Worm (Caenorhabditis elegans) whole organism, L1 larva: ENCODE results near the gene act-5.

Source experiments
- aha-1 ChIP-seq: fragments of 150-350 bp; optimal IDR thresholded peaks from 2 replicates; lab custom pipeline; 2014; ENCODE audit warnings: missing biosample characterization, missing genetic modification characterization
- elt-2 ChIP-seq: sonication (generic microtip); optimal IDR thresholded peaks from 2 replicates; lab custom pipeline; 2016; ENCODE audit warnings: missing genetic modification characterization, mild to moderate bottlenecking, inconsistent platforms, missing compliant biosample characterization, missing genetic modification reagents
- elt-3 ChIP-seq, 6 experiments: fragments of 150-350 bp in 1 of 6; sonication (generic microtip); optimal IDR thresholded peaks; 2 replicates each; lab custom pipeline; 2017 to 2018; ENCODE audit warnings: missing biosample characterization in 6 of 6, missing genetic modification characterization in 6 of 6, inconsistent platforms in 1 of 6
- hpl-2 ChIP-seq: fragments of 150-350 bp; optimal IDR thresholded peaks from 2 replicates; lab custom pipeline; 2014; ENCODE audit warnings: missing biosample characterization, missing genetic modification reagents, missing genetic modification characterization
- jun-1 ChIP-seq: fragments of 150-350 bp; optimal IDR thresholded peaks from 2 replicates; lab custom pipeline; 2014; ENCODE audit warnings: missing biosample characterization, missing genetic modification reagents, missing genetic modification characterization
- lin-15B ChIP-seq: fragments of 150-350 bp; sonication (generic microtip); optimal IDR thresholded peaks from 3 replicates; lab custom pipeline; 2014; ENCODE audit warnings: missing biosample characterization, missing genetic modification characterization
- lin-39 ChIP-seq: fragments of 150-350 bp; optimal IDR thresholded peaks from 2 replicates; lab custom pipeline; 2014; ENCODE audit warnings: missing biosample characterization, missing genetic modification reagents, missing genetic modification characterization
- nhr-237 ChIP-seq: fragments of 150-350 bp; optimal IDR thresholded peaks from 2 replicates; lab custom pipeline; 2014; ENCODE audit warnings: missing biosample characterization, missing genetic modification characterization
- nhr-28 ChIP-seq: fragments of 150-350 bp; optimal IDR thresholded peaks from 2 replicates; lab custom pipeline; 2014; ENCODE audit warnings: missing biosample characterization, missing genetic modification characterization
- tbx-2 ChIP-seq: sonication (generic microtip); optimal IDR thresholded peaks from 2 replicates; lab custom pipeline; 2016; ENCODE audit warnings: missing genetic modification characterization, missing compliant biosample characterization
- unc-130 ChIP-seq: fragments of 150-350 bp; optimal IDR thresholded peaks from 2 replicates; lab custom pipeline; 2017; ENCODE audit warnings: missing biosample characterization, missing genetic modification characterization, inconsistent platforms
- unc-62 ChIP-seq: fragments of 150-350 bp; optimal IDR thresholded peaks from 2 replicates; lab custom pipeline; 2014; ENCODE audit warnings: missing biosample characterization, missing genetic modification reagents, missing genetic modification characterization
- zag-1 ChIP-seq: fragments of 150-350 bp; optimal IDR thresholded peaks from 2 replicates; lab custom pipeline; 2014; ENCODE audit warnings: missing biosample characterization, missing genetic modification characterization

DNA sequence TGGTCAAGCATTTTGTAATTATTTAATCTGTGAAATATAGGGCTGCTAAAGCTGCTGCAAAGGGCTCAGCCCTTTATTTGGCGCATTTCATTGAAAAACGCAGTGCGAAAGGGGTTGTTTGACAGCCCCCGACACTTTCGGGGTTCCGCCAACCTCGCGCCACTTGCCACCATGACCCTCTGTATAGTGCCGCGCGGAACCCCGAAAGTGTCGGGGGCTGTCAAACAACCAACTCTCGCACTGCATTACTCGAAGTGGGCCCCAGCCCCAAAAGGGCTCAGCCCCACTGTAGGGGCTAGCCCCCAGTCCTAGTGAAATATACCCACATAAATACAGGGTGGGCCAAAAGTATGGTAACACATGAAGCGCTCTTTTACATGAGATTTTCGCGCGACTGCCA is 5.6 kb downstream of the act-5 start:
- TF ChIP-seq lin-15B (tag; lab: Kevin White, UChicago) (no peak), aha-1 (no peak), nhr-237 (tag; lab: Kevin White, UChicago) (no peak), elt-2 (tag; lab: Kevin White, UChicago) (no peak), unc-130 (tag; lab: Kevin White, UChicago) (no peak), jun-1 (tag; lab: Kevin White, UChicago) (no peak), lin-39 (tag; lab: Kevin White, UChicago) (no peak), unc-62 (no peak), tbx-2 (tag; lab: Kevin White, UChicago) (no peak), zag-1 (tag; lab: Kevin White, UChicago) (no peak), hpl-2 (GFP tag; lab: Kevin White, UChicago) (no peak), nhr-28 (tag; lab: Kevin White, UChicago) (no peak), elt-3 (tag; optimal IDR thresholded peaks at IDR 0.05; lab: Kevin White, UChicago) (no peak)
